Worm (Caenorhabditis elegans) whole organism, L4 larva: Measurements from ENCODE around the gene Y39A3A.2.

ENCODE experiments used
- D1046.2 ChIP-seq: fragments of 200-800 bp; sonication (Bioruptor generic); IDR thresholded peaks from 2 replicates; pipeline ENCODE4 v1.3.6; 2022; ENCODE audit warnings: missing genetic modification characterization, missing compliant biosample characterization
- F44E2.7 ChIP-seq: fragments of 200-800 bp; sonication (Bioruptor generic); IDR thresholded peaks from 2 replicates; pipeline ENCODE4 v2.1.2; 2022; ENCODE audit warnings: missing genetic modification characterization, missing compliant biosample characterization
- T20F7.1 ChIP-seq: fragments of 200-800 bp; sonication (Bioruptor generic); optimal IDR thresholded peaks from 2 replicates; lab custom pipeline; 2018; ENCODE audit warnings: mild to moderate bottlenecking, missing genetic modification characterization, missing compliant biosample characterization
- Y48G9A.11 ChIP-seq: fragments of 200-800 bp; sonication (Bioruptor generic); IDR thresholded peaks from 2 replicates; pipeline ENCODE4 v1.3.6; 2022; ENCODE audit warnings: missing genetic modification reagents, missing genetic modification characterization, missing compliant biosample characterization
- Y5F2A.4 ChIP-seq: fragments of 200-800 bp; sonication (Bioruptor generic); optimal IDR thresholded peaks from 2 replicates; lab custom pipeline; 2018; ENCODE audit warnings: mild to moderate bottlenecking, missing genetic modification characterization, missing compliant biosample characterization
- ZK337.2 ChIP-seq: fragments of 200-800 bp; sonication (Bioruptor generic); IDR thresholded peaks from 2 replicates; pipeline ENCODE4 v1.3.6; 2022; ENCODE audit warnings: missing genetic modification reagents, missing genetic modification characterization, missing compliant biosample characterization
- ZK546.5 ChIP-seq, 2 experiments: sonication (generic microtip); optimal IDR thresholded peaks; 2 replicates each; lab custom pipeline; 2017; ENCODE audit warnings: missing biosample characterization in 2 of 2, missing genetic modification characterization in 2 of 2
- aha-1 ChIP-seq: fragments of 150-350 bp; peaks from one replicate; lab custom pipeline; 2014; ENCODE audit warnings: missing biosample characterization, missing genetic modification characterization
- arid-1 ChIP-seq: fragments of 200-800 bp; sonication (Bioruptor generic); conservative IDR thresholded peaks from 2 replicates; pipeline ENCODE4 v1.3.6; 2022; ENCODE audit warnings: missing genetic modification reagents, missing genetic modification characterization, missing compliant biosample characterization
- ceh-20 ChIP-seq: fragments of 200-800 bp; sonication (Bioruptor generic); IDR thresholded peaks from 2 replicates; pipeline ENCODE4 v1.3.6; 2022; ENCODE audit warnings: missing genetic modification reagents, missing genetic modification characterization, missing compliant biosample characterization
- ctbp-1 ChIP-seq: fragments of 200-800 bp; sonication (Bioruptor generic); IDR thresholded peaks from 2 replicates; pipeline ENCODE4 v1.3.6; 2022; ENCODE audit warnings: missing genetic modification reagents, missing genetic modification characterization, missing compliant biosample characterization
- dmd-6 ChIP-seq: fragments of 200-800 bp; sonication (Bioruptor generic); IDR thresholded peaks from 2 replicates; pipeline ENCODE4 v1.3.6; 2022; ENCODE audit warnings: missing genetic modification reagents, missing genetic modification characterization, missing compliant biosample characterization
- dmd-8 ChIP-seq: fragments of 200-800 bp; sonication (Bioruptor generic); IDR thresholded peaks from 2 replicates; pipeline ENCODE4 v1.3.6; 2022; ENCODE audit warnings: missing genetic modification characterization, missing compliant biosample characterization
- dve-1 ChIP-seq: sonication (generic microtip); optimal IDR thresholded peaks from 2 replicates; lab custom pipeline; 2017; ENCODE audit warnings: antibody characterized with exemption, mild to moderate bottlenecking, missing genetic modification characterization, missing compliant biosample characterization; ENCODE audit not compliant: insufficient read depth
- egl-43 ChIP-seq: fragments of 200-800 bp; sonication (Bioruptor generic); IDR thresholded peaks from 2 replicates; pipeline ENCODE4 v1.3.6; 2022; ENCODE audit warnings: missing genetic modification reagents, missing genetic modification characterization, missing compliant biosample characterization
- hlh-30 ChIP-seq: sonication (generic microtip); optimal IDR thresholded peaks from 2 replicates; lab custom pipeline; 2017; ENCODE audit warnings: antibody characterized with exemption, mild to moderate bottlenecking, missing genetic modification characterization, missing compliant biosample characterization; ENCODE audit not compliant: insufficient read depth
- hmg-1.1 ChIP-seq: fragments of 200-800 bp; sonication (Bioruptor generic); IDR thresholded peaks from 2 replicates; pipeline ENCODE4 v1.3.6; 2022; ENCODE audit warnings: missing genetic modification reagents, missing genetic modification characterization, missing compliant biosample characterization
- jun-1 ChIP-seq: fragments of 150-350 bp; optimal IDR thresholded peaks from 2 replicates; lab custom pipeline; 2014; ENCODE audit warnings: missing biosample characterization, missing genetic modification reagents, missing genetic modification characterization
- lim-7 ChIP-seq: fragments of 200-800 bp; sonication (Bioruptor generic); IDR thresholded peaks from 2 replicates; pipeline ENCODE4 v1.3.6; 2022; ENCODE audit warnings: missing genetic modification characterization, missing compliant biosample characterization
- lin-13 ChIP-seq: fragments of 150-350 bp; optimal IDR thresholded peaks from 2 replicates; lab custom pipeline; 2014; ENCODE audit warnings: missing biosample characterization, missing genetic modification reagents, missing genetic modification characterization
- lin-38 ChIP-seq: fragments of 200-800 bp; sonication (Bioruptor generic); IDR thresholded peaks from 2 replicates; pipeline ENCODE4 v1.3.6; 2022; ENCODE audit warnings: missing genetic modification reagents, missing genetic modification characterization, missing compliant biosample characterization
- madf-5 ChIP-seq, 2 experiments: fragments of 200-800 bp; sonication (Bioruptor generic); IDR thresholded peaks; 2 replicates each; pipeline ENCODE4 v1.3.6; 2022; ENCODE audit warnings: missing compliant biosample characterization in 2 of 2, missing genetic modification characterization in 2 of 2
- madf-9 ChIP-seq: fragments of 200-800 bp; sonication (Bioruptor generic); conservative IDR thresholded peaks from 2 replicates; pipeline ENCODE4 v1.3.6; 2022; ENCODE audit warnings: missing genetic modification reagents, missing genetic modification characterization, missing compliant biosample characterization
- mes-2 ChIP-seq: sonication (generic microtip); optimal IDR thresholded peaks from 2 replicates; lab custom pipeline; 2016; ENCODE audit warnings: missing genotype, mild to moderate bottlenecking, missing genetic modification characterization, missing compliant biosample characterization; ENCODE audit not compliant: poor library complexity, severe bottlenecking
- nhr-11 ChIP-seq: fragments of 150-350 bp; optimal IDR thresholded peaks from 2 replicates; lab custom pipeline; 2014; ENCODE audit warnings: missing biosample characterization, missing genetic modification characterization
- nhr-111 ChIP-seq: fragments of 200-800 bp; sonication (Bioruptor generic); optimal IDR thresholded peaks from 2 replicates; lab custom pipeline; 2018; ENCODE audit warnings: mild to moderate bottlenecking, missing genetic modification characterization, missing compliant biosample characterization
- nhr-41 ChIP-seq: fragments of 200-800 bp; sonication (Bioruptor generic); IDR thresholded peaks from 2 replicates; pipeline ENCODE4 v1.3.6; 2022; ENCODE audit warnings: missing genetic modification reagents, missing genetic modification characterization, missing compliant biosample characterization
- pha-4 ChIP-seq, 2 experiments: fragments of 150-350 bp in 1 of 2; fragments of 200-800 bp in 1 of 2; sonication (Bioruptor generic) in 1 of 2; IDR thresholded peaks in 1 of 2; optimal IDR thresholded peaks in 1 of 2; 2 replicates each; pipeline versions ENCODE4 v1.3.6 to Lab custom; 2014 to 2022; ENCODE audit warnings: missing genetic modification characterization in 2 of 2, missing genetic modification reagents in 2 of 2, missing biosample characterization in 1 of 2, missing compliant biosample characterization in 1 of 2
- php-3 ChIP-seq: fragments of 200-800 bp; sonication (Bioruptor generic); IDR thresholded peaks from 2 replicates; pipeline ENCODE4 v1.3.6; 2022; ENCODE audit warnings: missing genetic modification reagents, missing genetic modification characterization, missing compliant biosample characterization
- pqm-1 ChIP-seq: sonication (generic microtip); optimal IDR thresholded peaks from 2 replicates; lab custom pipeline; 2017; ENCODE audit warnings: missing biosample characterization, missing genetic modification characterization
- saeg-2 ChIP-seq: fragments of 200-800 bp; sonication (Bioruptor generic); IDR thresholded peaks from 2 replicates; pipeline ENCODE4 v1.3.6; 2022; ENCODE audit warnings: missing genetic modification reagents, missing genetic modification characterization, missing compliant biosample characterization
- set-16 ChIP-seq: fragments of 200-800 bp; sonication (Bioruptor generic); IDR thresholded peaks from 2 replicates; pipeline ENCODE4 v1.3.6; 2022; ENCODE audit warnings: missing genetic modification reagents, missing genetic modification characterization, missing compliant biosample characterization
- snpc-1.2 ChIP-seq: fragments of 200-800 bp; sonication (Bioruptor generic); IDR thresholded peaks from 2 replicates; pipeline ENCODE4 v1.3.6; 2022; ENCODE audit warnings: missing genetic modification reagents, missing genetic modification characterization, missing compliant biosample characterization
- spr-1 ChIP-seq: sonication (generic microtip); optimal IDR thresholded peaks from 2 replicates; lab custom pipeline; 2016; ENCODE audit warnings: mild to moderate bottlenecking, missing genetic modification characterization, missing compliant biosample characterization
- spr-3 ChIP-seq: fragments of 200-800 bp; sonication (Bioruptor generic); optimal IDR thresholded peaks from 2 replicates; lab custom pipeline; 2018; ENCODE audit warnings: mild to moderate bottlenecking, missing genetic modification characterization, missing compliant biosample characterization
- unc-62 ChIP-seq, 3 experiments: fragments of 150-350 bp in 1 of 3; sonication (generic microtip); optimal IDR thresholded peaks in 2 of 3; peaks in 1 of 3; 1 replicate in 1 of 3; 2 replicates in 2 of 3; lab custom pipeline; 2014 to 2017; ENCODE audit warnings: missing biosample characterization in 3 of 3, missing genetic modification characterization in 3 of 3, missing genetic modification reagents in 3 of 3, missing genotype in 1 of 3
- vab-7 ChIP-seq: fragments of 200-800 bp; sonication (Bioruptor generic); IDR thresholded peaks from 2 replicates; pipeline ENCODE4 v1.3.6; 2022; ENCODE audit warnings: missing genetic modification reagents, missing genetic modification characterization, missing compliant biosample characterization
- zfp-3 ChIP-seq: fragments of 200-800 bp; sonication (Bioruptor generic); conservative IDR thresholded peaks from 2 replicates; pipeline ENCODE4 v1.3.6; 2022; ENCODE audit warnings: missing genetic modification reagents, missing genetic modification characterization, missing compliant biosample characterization
- zip-11 ChIP-seq: fragments of 200-800 bp; sonication (Bioruptor generic); IDR thresholded peaks from 2 replicates; pipeline ENCODE4 v1.3.6; 2022; ENCODE audit warnings: missing genetic modification characterization, missing compliant biosample characterization
- zip-2 ChIP-seq: fragments of 150-350 bp; optimal IDR thresholded peaks from 2 replicates; lab custom pipeline; 2014; ENCODE audit warnings: missing biosample characterization, missing genetic modification characterization

Y39A3A.2 gene

DNA sequence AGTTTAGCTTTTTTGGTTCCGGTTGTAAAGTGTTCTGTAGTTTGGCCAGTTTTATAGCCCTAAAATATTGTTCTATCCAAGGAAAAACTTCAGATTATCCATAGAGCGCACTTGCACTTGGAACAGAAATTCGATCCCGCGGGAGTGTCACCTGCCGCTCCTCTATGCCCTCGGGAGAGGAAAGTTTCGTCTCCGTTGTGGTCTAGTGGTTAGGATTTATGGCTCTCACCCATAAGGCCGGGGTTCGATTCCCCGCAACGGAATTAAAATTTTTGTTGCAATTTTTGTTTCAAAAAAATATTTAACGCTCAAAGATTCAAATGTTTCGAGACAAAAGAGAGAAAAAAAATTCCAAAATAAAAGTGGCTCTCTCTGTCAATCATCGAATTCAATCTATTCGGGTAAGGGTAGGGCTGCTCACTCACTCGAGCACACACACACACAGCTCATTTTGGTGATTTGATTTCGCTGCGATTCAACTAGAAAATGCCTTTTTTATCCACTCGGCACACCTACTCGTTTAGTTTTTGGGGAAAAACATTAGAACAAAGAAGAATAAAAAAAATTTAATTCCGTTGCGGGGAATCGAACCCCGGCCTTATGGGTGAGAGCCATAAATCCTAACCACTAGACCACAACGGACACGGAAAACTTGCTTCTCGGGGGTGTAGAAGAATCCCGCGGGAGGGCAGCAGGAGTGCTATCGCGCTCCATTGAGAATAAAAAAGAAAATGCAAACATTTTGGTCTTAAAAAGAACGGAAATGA lies 25.0 kb downstream of the Y39A3A.2 start (continued):
- TF ChIP-seq unc-62 (GFP tag; optimal IDR thresholded peaks at IDR 0.05 in 1 of 2; lab: Kevin White, UChicago): peak in 1 of 2 experiments; percentile 52
- TF ChIP-seq unc-62 (tag; optimal IDR thresholded peaks at IDR 0.05; lab: Kevin White, UChicago): no peak
- TF ChIP-seq hmg-1.1 (GFP tag; lab: Robert Waterston, UW): peak; percentile 42
- TF ChIP-seq arid-1 (GFP tag; lab: Robert Waterston, UW): peak; percentile 68; the same call in 1 of the 2 replicates
- TF ChIP-seq ctbp-1 (GFP tag; lab: Robert Waterston, UW): peak; percentile 58
- peak; percentile 51 for TF ChIP-seq spr-1 (tag; lab: Kevin White, UChicago)
- TF ChIP-seq spr-3 (GFP tag; lab: Kevin White, UChicago): peak; percentile 37
- TF ChIP-seq ZK546.5 (tag; optimal IDR thresholded peaks at IDR 0.05; lab: Kevin White, UChicago): no peak
- peak; percentile 84 for TF ChIP-seq lim-7 (GFP tag; lab: Robert Waterston, UW)
- no peak for TF ChIP-seq jun-1 (tag; lab: Kevin White, UChicago)
- TF ChIP-seq zip-11 (GFP tag; lab: Robert Waterston, UW): no peak
- TF ChIP-seq egl-43: peak; percentile 76
- TF ChIP-seq T20F7.1 (GFP tag; lab: Kevin White, UChicago): no peak
- peak; percentile 70 for TF ChIP-seq mes-2 (tag; lab: Kevin White, UChicago)
- peak; percentile 74 for TF ChIP-seq vab-7 (GFP tag; lab: Robert Waterston, UW)
- TF ChIP-seq dmd-8: peak; percentile 81
- peak; percentile 29 for TF ChIP-seq dmd-6 (GFP tag; lab: Robert Waterston, UW)
- peak; percentile 80 to 81; a peak in 2 of 4 replicates for TF ChIP-seq madf-5 (GFP tag; IDR thresholded peaks at IDR 0.05; lab: Robert Waterston, UW)
- TF ChIP-seq pqm-1 (tag; lab: Kevin White, UChicago): no peak
- peak; percentile 34 for TF ChIP-seq dve-1 (tag; lab: Kevin White, UChicago)
- TF ChIP-seq lin-38 (GFP tag; lab: Robert Waterston, UW): peak; percentile 97
- peak; percentile 19; the same call in 1 of the 2 replicates for TF ChIP-seq madf-9 (GFP tag; lab: Robert Waterston, UW)
- no peak for TF ChIP-seq nhr-11 (tag; lab: Kevin White, UChicago)

DNA sequence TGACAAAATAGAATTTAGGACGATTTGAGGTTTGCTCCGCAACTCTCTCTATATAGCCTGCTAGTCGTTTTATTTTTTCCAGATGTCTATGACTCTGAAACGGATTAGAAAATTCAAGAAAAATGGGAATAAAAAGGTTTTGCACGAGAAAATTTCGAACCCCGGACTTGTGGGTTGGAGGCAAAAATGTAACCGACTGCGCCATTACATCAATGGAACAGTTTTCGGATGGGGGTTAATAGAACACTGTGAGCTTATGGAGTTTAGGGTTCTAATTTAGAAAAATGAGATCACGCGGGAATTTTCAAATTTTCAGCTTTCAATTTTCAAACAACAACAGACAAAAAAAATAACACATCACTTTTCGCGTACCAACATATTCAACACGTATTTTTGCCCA lies 25.7 kb downstream of the Y39A3A.2 start:
- 0 out of 2 replicates have a peak, but pooled peaks have one; percentile 22 for TF ChIP-seq arid-1 (GFP tag; lab: Robert Waterston, UW)
- peak; percentile 4 for TF ChIP-seq aha-1 (tag; lab: Kevin White, UChicago)
- TF ChIP-seq lin-13 (GFP tag; lab: Kevin White, UChicago): no peak
- no peak for TF ChIP-seq saeg-2
- TF ChIP-seq vab-7 (GFP tag; lab: Robert Waterston, UW): 0 out of 2 replicates have a peak, but pooled peaks have one; percentile 15
- TF ChIP-seq zip-2 (tag; lab: Kevin White, UChicago): no peak
- TF ChIP-seq zfp-3 (GFP tag; lab: Robert Waterston, UW): peak; percentile 29; the same call in 1 of the 2 replicates
- peak; percentile 47 for TF ChIP-seq lin-38 (GFP tag; lab: Robert Waterston, UW)
- TF ChIP-seq lim-7 (GFP tag; lab: Robert Waterston, UW): peak; percentile 74
- 0 out of 2 replicates have a peak, but pooled peaks have one; percentile 40 for TF ChIP-seq dmd-8

DNA sequence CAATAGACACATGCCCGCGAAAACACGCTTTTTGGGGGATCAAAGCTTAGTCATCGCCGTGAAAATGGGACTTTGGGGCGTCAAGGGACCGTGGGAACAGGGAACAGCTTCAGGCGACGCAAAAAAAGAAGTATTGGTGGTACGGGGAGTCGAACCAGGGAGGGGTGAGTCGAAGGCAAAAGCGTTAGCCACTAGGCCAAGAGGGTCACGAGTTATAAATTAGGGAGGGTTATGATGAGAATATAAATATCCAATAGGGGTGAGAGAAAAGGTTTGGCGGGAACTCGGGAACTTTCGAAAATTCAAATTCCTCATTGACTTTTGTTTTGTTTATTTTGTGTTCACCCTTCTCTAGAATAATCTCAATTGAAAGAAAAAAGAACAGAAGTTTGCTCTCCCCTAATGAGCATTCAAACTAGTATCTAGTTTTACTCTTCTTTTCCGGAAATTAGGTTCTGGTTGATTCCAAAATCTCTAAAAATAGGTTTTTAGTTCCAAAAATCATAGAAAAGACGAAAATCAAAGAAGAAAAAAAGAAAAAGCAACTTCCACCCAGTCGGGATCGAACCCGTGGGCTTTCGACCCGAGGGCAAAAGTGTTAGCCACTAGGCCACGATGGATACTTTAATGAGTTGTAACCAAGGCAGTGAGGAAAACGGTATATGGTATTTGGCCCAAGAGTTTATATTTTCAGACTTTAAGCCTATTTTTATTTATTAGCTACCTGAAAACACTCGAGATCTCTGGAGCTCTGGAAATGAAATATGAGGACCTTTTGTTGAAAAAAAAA lies 26.5 kb downstream of the Y39A3A.2 start:
- TF ChIP-seq php-3 (0 out of 2 replicates have a peak, but pooled peaks have one; percentile 41), Y5F2A.4 (no peak), madf-9 (GFP tag; lab: Robert Waterston, UW) (peak; percentile 65), ZK337.2 (0 out of 2 replicates have a peak, but pooled peaks have one; percentile 24), F44E2.7 (peak; percentile 82), aha-1 (tag; lab: Kevin White, UChicago) (peak; percentile 88), hlh-30 (tag; lab: Kevin White, UChicago) (peak; percentile 1), ceh-20 (GFP tag; lab: Robert Waterston, UW) (peak; percentile 14; the same call in 1 of the 2 replicates), nhr-111 (no peak), D1046.2 (GFP tag; lab: Robert Waterston, UW) (peak; percentile 72; the same call in 1 of the 2 replicates), snpc-1.2 (GFP tag; lab: Robert Waterston, UW) (peak; percentile 58; the same call in 1 of the 2 replicates), zip-2 (tag; lab: Kevin White, UChicago) (no peak), pha-4 (GFP tag; IDR thresholded peaks at IDR 0.05; lab: Robert Waterston, UW) (peak; percentile 71; the same call in 1 of the 2 replicates), pha-4 (tag; optimal IDR thresholded peaks at IDR 0.05; lab: Kevin White, UChicago) (no peak), lin-38 (GFP tag; lab: Robert Waterston, UW) (peak; percentile 78), dmd-8 (peak; percentile 86), nhr-41 (peak; percentile 63; the same call in 1 of the 2 replicates), Y48G9A.11 (GFP tag; lab: Robert Waterston, UW) (peak; percentile 65), set-16 (GFP tag; lab: Robert Waterston, UW) (0 out of 2 replicates have a peak, but pooled peaks have one; percentile 13)
